Worm (Caenorhabditis elegans) whole organism, midembryonic: ENCODE measurements around the gene pycr-1.

ENCODE experiments used
- T22C8.4 ChIP-seq: fragments of 200-800 bp; sonication (Bioruptor generic); IDR thresholded peaks from 2 replicates; pipeline ENCODE4 v1.3.6; 2022; ENCODE audit warnings: missing genetic modification characterization, missing compliant biosample characterization
- cog-1 ChIP-seq: sonication (generic microtip); optimal IDR thresholded peaks from 2 replicates; lab custom pipeline; 2016; ENCODE audit warnings: missing genetic modification characterization, missing compliant biosample characterization
- flt-1 ChIP-seq: fragments of 200-800 bp; sonication (Bioruptor generic); IDR thresholded peaks from 2 replicates; pipeline ENCODE4 v1.3.6; 2022; ENCODE audit warnings: missing genetic modification characterization, missing compliant biosample characterization
- klf-2 ChIP-seq: fragments of 200-800 bp; sonication (Bioruptor generic); conservative IDR thresholded peaks from 2 replicates; pipeline ENCODE4 v1.3.6; 2022; ENCODE audit warnings: missing genetic modification reagents, missing genetic modification characterization, missing compliant biosample characterization
- med-1 ChIP-seq: sonication (generic microtip); optimal IDR thresholded peaks from 2 replicates; lab custom pipeline; 2017; ENCODE audit warnings: missing genetic modification characterization, mild to moderate bottlenecking, missing compliant biosample characterization, antibody characterized with exemption, missing genetic modification reagents; ENCODE audit not compliant: insufficient read depth
- ref-1 ChIP-seq: fragments of 200-800 bp; sonication (Bioruptor generic); conservative IDR thresholded peaks from 2 replicates; pipeline ENCODE4 v1.3.6; 2022; ENCODE audit warnings: missing genetic modification reagents, missing genetic modification characterization, missing compliant biosample characterization
- tab-1 ChIP-seq: fragments of 200-800 bp; sonication (Bioruptor generic); IDR thresholded peaks from 2 replicates; pipeline ENCODE4 v1.3.6; 2022; ENCODE audit warnings: missing genetic modification characterization, missing compliant biosample characterization
- ztf-23 ChIP-seq: fragments of 200-800 bp; sonication (Bioruptor generic); IDR thresholded peaks from 2 replicates; pipeline ENCODE4 v1.3.6; 2022; ENCODE audit warnings: missing genetic modification reagents, missing genetic modification characterization, missing compliant biosample characterization
- ztf-29 ChIP-seq: fragments of 200-800 bp; sonication (Bioruptor generic); IDR thresholded peaks from 2 replicates; pipeline ENCODE4 v1.3.6; 2022; ENCODE audit warnings: missing genetic modification reagents, missing genetic modification characterization, missing compliant biosample characterization

The pycr-1 gene

ce11 chrX:12154055-12154898 is 7.6 kb downstream of the pycr-1 start, which contains the start of gene mfsd-11:
Gene mfsd-11 (minus strand): TSS chrX:12154105.
- TF ChIP-seq tab-1 (no peak), cog-1 (no peak), klf-2 (no peak), ztf-29 (GFP tag; lab: Robert Waterston, UW) (no peak), ztf-23 (GFP tag; lab: Robert Waterston, UW) (no peak), flt-1 (no peak), med-1 (GFP tag; lab: Kevin White, UChicago) (no peak), ref-1 (GFP tag; lab: Robert Waterston, UW) (no peak), T22C8.4 (GFP tag; lab: Robert Waterston, UW) (no peak)

- TF ChIP-seq flt-1: no peak
- TF ChIP-seq klf-2: no peak
- no peak for TF ChIP-seq T22C8.4 (GFP tag; lab: Robert Waterston, UW)
- TF ChIP-seq ref-1 (GFP tag; lab: Robert Waterston, UW): no peak
- TF ChIP-seq ztf-29 (GFP tag; lab: Robert Waterston, UW): no peak
- no peak for TF ChIP-seq tab-1
- TF ChIP-seq cog-1: peak; percentile 0
Measured at ce11 chrX:12158641-12159040, 12.0 kb downstream of the pycr-1 start.

- TF ChIP-seq T22C8.4 (GFP tag; lab: Robert Waterston, UW) (no peak), flt-1 (no peak), ztf-29 (GFP tag; lab: Robert Waterston, UW) (no peak), cog-1 (no peak), tab-1 (no peak), ztf-23 (GFP tag; lab: Robert Waterston, UW) (no peak), med-1 (GFP tag; lab: Kevin White, UChicago) (no peak), ref-1 (GFP tag; lab: Robert Waterston, UW) (no peak), klf-2 (no peak)
Measured at ce11 chrX:12160002-12160690, 13.5 kb downstream of the pycr-1 start, which contains the start of gene F57G12.2. Gene F57G12.2 (minus strand): TSS chrX:12160052.

- TF ChIP-seq ztf-23 (GFP tag; lab: Robert Waterston, UW): no peak
- TF ChIP-seq flt-1: no peak
- no peak for TF ChIP-seq ztf-29 (GFP tag; lab: Robert Waterston, UW)
- no peak for TF ChIP-seq med-1 (GFP tag; lab: Kevin White, UChicago)
- no peak for TF ChIP-seq T22C8.4 (GFP tag; lab: Robert Waterston, UW)
- TF ChIP-seq ref-1 (GFP tag; lab: Robert Waterston, UW): no peak
- no peak for TF ChIP-seq tab-1
- TF ChIP-seq klf-2: no peak
- TF ChIP-seq cog-1: no peak
Measured at ce11 chrX:12162659-12163058, 16.0 kb downstream of the pycr-1 start.

ce11 chrX:12164047-12164446 is 17.4 kb downstream of the pycr-1 start:
- no peak for TF ChIP-seq cog-1
- no peak for TF ChIP-seq ztf-23 (GFP tag; lab: Robert Waterston, UW)
- TF ChIP-seq tab-1: no peak
- TF ChIP-seq ztf-29 (GFP tag; lab: Robert Waterston, UW): no peak
- no peak for TF ChIP-seq T22C8.4 (GFP tag; lab: Robert Waterston, UW)

ce11 chrX:12164943-12165342 is 18.3 kb downstream of the pycr-1 start:
- TF ChIP-seq flt-1: no peak
- no peak for TF ChIP-seq tab-1
- no peak for TF ChIP-seq klf-2
- no peak for TF ChIP-seq ref-1 (GFP tag; lab: Robert Waterston, UW)
- no peak for TF ChIP-seq cog-1
- TF ChIP-seq ztf-23 (GFP tag; lab: Robert Waterston, UW): no peak
- no peak for TF ChIP-seq ztf-29 (GFP tag; lab: Robert Waterston, UW)
- no peak for TF ChIP-seq T22C8.4 (GFP tag; lab: Robert Waterston, UW)

- TF ChIP-seq klf-2: no peak
- no peak for TF ChIP-seq ztf-29 (GFP tag; lab: Robert Waterston, UW)
- no peak for TF ChIP-seq ztf-23 (GFP tag; lab: Robert Waterston, UW)
- TF ChIP-seq ref-1 (GFP tag; lab: Robert Waterston, UW): no peak
- no peak for TF ChIP-seq tab-1
- no peak for TF ChIP-seq flt-1
- no peak for TF ChIP-seq cog-1
- TF ChIP-seq med-1 (GFP tag; lab: Kevin White, UChicago): no peak
- no peak for TF ChIP-seq T22C8.4 (GFP tag; lab: Robert Waterston, UW)
Measured at ce11 chrX:12167632-12168377, 21.2 kb downstream of the pycr-1 start.

- TF ChIP-seq klf-2 (no peak), ref-1 (GFP tag; lab: Robert Waterston, UW) (no peak), tab-1 (no peak), cog-1 (no peak), med-1 (GFP tag; lab: Kevin White, UChicago) (no peak), ztf-29 (GFP tag; lab: Robert Waterston, UW) (no peak), flt-1 (no peak), T22C8.4 (GFP tag; lab: Robert Waterston, UW) (no peak), ztf-23 (GFP tag; lab: Robert Waterston, UW) (no peak)
Measured at ce11 chrX:12168765-12169164, 22.1 kb downstream of the pycr-1 start.

- TF ChIP-seq T22C8.4 (GFP tag; lab: Robert Waterston, UW) (0 out of 2 replicates have a peak, but pooled peaks have one; percentile 7), tab-1 (no peak)
Measured at ce11 chrX:12169390-12169789, 22.8 kb downstream of the pycr-1 start.
